Fruit fly (Drosophila melanogaster): ENCODE data around the gene CG31115.

Gene CG31115

dm6 chr3R:25074558-25074964 is 37.8 kb downstream of the CG31115 start, which contains the start of the genes shams and CG11920 (continued):
- TF ChIP-seq run (tag; optimal IDR thresholded peaks at IDR 0.05) (no peak), CG3838 (GFP tag; optimal IDR thresholded peaks at IDR 0.05) (peak; percentile 36), wek (GFP tag; optimal IDR thresholded peaks at IDR 0.05) (peak; percentile 77), CG34422 (GFP tag; IDR thresholded peaks at IDR 0.05) (peak; percentile 37; the same call in 1 of the 3 replicates), CG17359 (tag; optimal IDR thresholded peaks at IDR 0.05) (no peak), crp (GFP tag; optimal IDR thresholded peaks at IDR 0.05) (peak in 1 of 2 experiments; percentile 73), exex (tag; optimal IDR thresholded peaks at IDR 0.05) (no peak), Tbp (GFP tag; optimal IDR thresholded peaks at IDR 0.05) (no peak), Doc3 (GFP tag; IDR thresholded peaks at IDR 0.05; ENCODE audit: partially characterized antibody) (0 out of 3 replicates have a peak, but pooled peaks have one; percentile 36), CG9437 (GFP tag; optimal IDR thresholded peaks at IDR 0.05) (peak; percentile 2), Spps (tag; optimal IDR thresholded peaks at IDR 0.05) (peak; percentile 3), CG1603 (tag; optimal IDR thresholded peaks at IDR 0.05) (peak; percentile 98), bbx (GFP tag; IDR thresholded peaks at IDR 0.05; ENCODE audit: partially characterized antibody) (peak; percentile 33; the same call in 1 of the 2 replicates), CG10979 (tag; optimal IDR thresholded peaks at IDR 0.05) (peak; percentile 13), sqz (GFP tag; optimal IDR thresholded peaks at IDR 0.05) (no peak), CG13775 (GFP tag; optimal IDR thresholded peaks at IDR 0.05) (peak; percentile 18), CG10267 (tag; optimal IDR thresholded peaks at IDR 0.05) (peak; percentile 47), ato (GFP tag; IDR thresholded peaks at IDR 0.05; ENCODE audit: partially characterized antibody) (peak; percentile 57; the same call in 1 of the 2 replicates), CG8388 (GFP tag; optimal IDR thresholded peaks at IDR 0.05) (no peak), HLH4C (GFP tag; IDR thresholded peaks at IDR 0.05; ENCODE audit: partially characterized antibody) (peak; percentile 67), grau (tag; optimal IDR thresholded peaks at IDR 0.05) (peak; percentile 32), CG9609 (GFP tag; optimal IDR thresholded peaks at IDR 0.05) (no peak), org-1 (GFP tag; optimal IDR thresholded peaks at IDR 0.05) (no peak), CG17186 (GFP tag; optimal IDR thresholded peaks at IDR 0.05) (peak; percentile 14), CG34224 (GFP tag; IDR thresholded peaks at IDR 0.05; ENCODE audit: partially characterized antibody) (peak; percentile 73; the same call in 1 of the 3 replicates), YL-1 (GFP tag; optimal IDR thresholded peaks at IDR 0.05) (peak; percentile 82), CG30020 (tag; optimal IDR thresholded peaks at IDR 0.05) (peak; percentile 97), nmo (GFP tag; optimal IDR thresholded peaks at IDR 0.05) (peak; percentile 51), CG12299 (tag; optimal IDR thresholded peaks at IDR 0.05) (peak; percentile 61), vnd (GFP tag; IDR thresholded peaks at IDR 0.05; ENCODE audit: partially characterized antibody) (peak; percentile 52; the same call in 1 of the 3 replicates), chinmo (GFP tag; IDR thresholded peaks at IDR 0.05; ENCODE audit: partially characterized antibody) (no peak), gro (GFP tag; optimal IDR thresholded peaks at IDR 0.05) (peak; percentile 40), ranshi (GFP tag; IDR thresholded peaks at IDR 0.05) (no peak), CG1529 (GFP tag; optimal IDR thresholded peaks at IDR 0.05) (no peak), row (GFP tag; IDR thresholded peaks at IDR 0.05) (peak; percentile 59), tna (GFP tag; IDR thresholded peaks at IDR 0.05; ENCODE audit: partially characterized antibody) (0 out of 2 replicates have a peak, but pooled peaks have one; percentile 37), CG13424 (tag; optimal IDR thresholded peaks at IDR 0.05) (peak; percentile 12), Dp (GFP tag; optimal IDR thresholded peaks at IDR 0.05) (peak; percentile 30), bowl (GFP tag; IDR thresholded peaks at IDR 0.05) (no peak), CG7839 (tag; optimal IDR thresholded peaks at IDR 0.05) (no peak), bsh (GFP tag; optimal IDR thresholded peaks at IDR 0.05) (peak in 1 of 2 experiments; percentile 36), E2f2 (GFP tag; IDR thresholded peaks at IDR 0.05) (peak; percentile 45; the same call in 1 of the 2 replicates), ind (GFP tag; optimal IDR thresholded peaks at IDR 0.05) (no peak), unpg (GFP tag; optimal IDR thresholded peaks at IDR 0.05) (peak; percentile 29), CG32772 (GFP tag; IDR thresholded peaks at IDR 0.05) (no peak), pros (GFP tag; optimal IDR thresholded peaks at IDR 0.05) (no peak), Dfd (GFP tag; optimal IDR thresholded peaks at IDR 0.05) (no peak), gem (tag; optimal IDR thresholded peaks at IDR 0.05) (peak; percentile 57)
